Worm (Caenorhabditis elegans): ENCODE data around the gene Y97E10AL.1.

Y97E10AL.1 gene

ce11 chrV:7964429-7964828 lies 21.5 kb upstream of the Y97E10AL.1 start:
- TF ChIP-seq tab-1 (GFP tag; IDR thresholded peaks at IDR 0.05) (no peak), ref-1 (GFP tag; conservative IDR thresholded peaks at IDR 0.05) (no peak), med-1 (GFP tag; optimal IDR thresholded peaks at IDR 0.05; ENCODE audit: insufficient read depth) (no peak), ztf-23 (GFP tag; IDR thresholded peaks at IDR 0.05) (no peak), klf-2 (GFP tag; conservative IDR thresholded peaks at IDR 0.05) (no peak), flt-1 (GFP tag; IDR thresholded peaks at IDR 0.05) (no peak), cog-1 (tag; optimal IDR thresholded peaks at IDR 0.05) (no peak), ztf-29 (GFP tag; IDR thresholded peaks at IDR 0.05) (no peak), T22C8.4 (GFP tag; IDR thresholded peaks at IDR 0.05) (no peak)

DNA sequence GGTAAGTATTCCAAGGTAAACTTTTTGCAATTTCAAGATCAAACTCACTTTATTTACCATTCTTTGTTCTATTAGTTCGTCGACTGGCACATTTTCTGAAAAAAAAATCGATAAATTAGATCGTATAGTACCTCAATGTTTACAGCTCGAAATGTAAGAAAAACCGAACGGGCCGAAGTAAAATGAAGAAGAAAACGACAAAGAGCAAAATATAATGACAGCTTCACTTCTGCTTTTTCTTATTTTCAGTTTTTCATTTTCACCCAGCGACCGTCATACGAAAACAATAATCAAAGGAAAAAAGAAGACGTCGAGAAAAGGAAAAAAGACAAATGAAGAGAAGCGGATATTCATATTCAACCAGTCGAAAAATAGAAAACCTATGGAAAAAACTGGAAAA lies 16.9 kb upstream of the Y97E10AL.1 start, which contains the start of gene che-7:
TSS of gene che-7 (minus strand) at position 101 of the 400 bp plus-strand sequence.
- no peak for TF ChIP-seq med-1 (GFP tag; optimal IDR thresholded peaks at IDR 0.05; ENCODE audit: insufficient read depth)
- TF ChIP-seq T22C8.4 (GFP tag; IDR thresholded peaks at IDR 0.05) = peak; percentile 39; the same call in 1 of the 2 replicates
- no peak for TF ChIP-seq ztf-23 (GFP tag; IDR thresholded peaks at IDR 0.05)

ce11 chrV:7970519-7970918 lies 15.4 kb upstream of the Y97E10AL.1 start:
- no peak for TF ChIP-seq ztf-29 (GFP tag; IDR thresholded peaks at IDR 0.05)
- TF ChIP-seq ztf-23 (GFP tag; IDR thresholded peaks at IDR 0.05) = no peak
- no peak for TF ChIP-seq cog-1 (tag; optimal IDR thresholded peaks at IDR 0.05)
- TF ChIP-seq T22C8.4 (GFP tag; IDR thresholded peaks at IDR 0.05) = no peak
- TF ChIP-seq ref-1 (GFP tag; conservative IDR thresholded peaks at IDR 0.05) = no peak
- no peak for TF ChIP-seq med-1 (GFP tag; optimal IDR thresholded peaks at IDR 0.05; ENCODE audit: insufficient read depth)
- TF ChIP-seq tab-1 (GFP tag; IDR thresholded peaks at IDR 0.05) = no peak
- no peak for TF ChIP-seq flt-1 (GFP tag; IDR thresholded peaks at IDR 0.05)
- TF ChIP-seq klf-2 (GFP tag; conservative IDR thresholded peaks at IDR 0.05) = no peak

DNA sequence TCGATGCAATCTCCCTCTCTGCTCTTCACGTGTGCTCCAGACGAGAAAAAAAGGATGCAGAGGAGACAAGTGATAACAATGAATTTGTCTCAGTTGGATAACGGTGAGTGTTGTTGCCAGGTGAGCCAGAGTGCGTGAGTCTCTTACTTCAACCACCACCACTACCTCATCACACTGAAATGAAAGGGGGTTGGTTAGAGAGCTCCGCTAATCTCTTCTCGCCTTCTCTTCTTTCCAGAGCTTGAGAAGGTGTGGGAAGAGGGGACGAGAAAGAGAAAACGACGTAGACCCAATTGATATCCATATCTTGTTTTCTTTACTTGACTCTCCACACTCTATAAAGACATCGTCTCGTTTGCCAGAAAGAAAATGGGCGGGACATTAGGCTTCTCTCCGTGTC lies 14.6 kb upstream of the Y97E10AL.1 start:
- TF ChIP-seq ztf-29 (GFP tag; IDR thresholded peaks at IDR 0.05) (no peak), klf-2 (GFP tag; conservative IDR thresholded peaks at IDR 0.05) (no peak), ztf-23 (GFP tag; IDR thresholded peaks at IDR 0.05) (no peak), ref-1 (GFP tag; conservative IDR thresholded peaks at IDR 0.05) (no peak), cog-1 (tag; optimal IDR thresholded peaks at IDR 0.05) (no peak), tab-1 (GFP tag; IDR thresholded peaks at IDR 0.05) (no peak), flt-1 (GFP tag; IDR thresholded peaks at IDR 0.05) (no peak), T22C8.4 (GFP tag; IDR thresholded peaks at IDR 0.05) (no peak)

DNA sequence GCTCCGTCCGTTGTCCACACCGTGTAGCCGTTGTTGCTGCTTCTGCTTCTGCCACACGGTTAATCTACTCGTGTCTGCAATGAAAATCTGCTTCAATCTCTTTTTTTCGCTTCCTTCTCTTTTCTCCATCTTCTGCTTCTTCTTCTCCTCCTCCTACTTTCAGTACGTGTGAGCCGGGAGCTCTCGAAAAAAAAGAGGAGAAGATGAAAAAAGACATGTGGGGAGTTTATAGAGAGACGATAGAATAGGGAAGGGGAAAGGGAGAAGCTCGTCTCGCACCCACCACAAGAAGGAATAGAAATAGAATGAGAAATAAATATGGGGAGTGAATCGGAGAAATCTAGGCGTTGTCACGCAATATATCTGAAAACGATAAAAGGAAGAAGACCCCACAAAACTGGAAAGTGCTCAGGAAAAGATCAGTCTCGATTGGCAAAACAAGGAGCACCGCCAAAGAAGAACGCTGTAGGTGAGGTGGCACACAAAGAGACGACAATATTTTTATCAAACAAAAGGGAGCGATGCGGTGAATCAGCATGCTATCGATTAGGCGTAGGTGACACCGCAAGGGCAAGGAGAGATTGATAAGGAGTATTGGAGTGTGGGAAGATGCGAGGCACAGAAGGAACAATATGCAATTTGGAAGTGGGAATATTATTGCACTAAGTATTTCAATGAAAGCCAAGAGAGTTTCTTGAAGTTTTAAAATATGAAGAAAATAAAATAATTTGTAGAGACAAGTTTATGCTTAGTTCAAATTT lies 8.1 kb upstream of the Y97E10AL.1 start, which contains the start of gene let-413:
TSS of gene let-413 (minus strand) at position 76 of the 761 bp plus-strand sequence.
- TF ChIP-seq ztf-29 (GFP tag; IDR thresholded peaks at IDR 0.05) (no peak), klf-2 (GFP tag; conservative IDR thresholded peaks at IDR 0.05) (no peak), med-1 (GFP tag; optimal IDR thresholded peaks at IDR 0.05; ENCODE audit: insufficient read depth) (no peak), tab-1 (GFP tag; IDR thresholded peaks at IDR 0.05) (no peak), ztf-23 (GFP tag; IDR thresholded peaks at IDR 0.05) (no peak), flt-1 (GFP tag; IDR thresholded peaks at IDR 0.05) (no peak), T22C8.4 (GFP tag; IDR thresholded peaks at IDR 0.05) (no peak), ref-1 (GFP tag; conservative IDR thresholded peaks at IDR 0.05) (no peak), cog-1 (tag; optimal IDR thresholded peaks at IDR 0.05) (no peak)

DNA sequence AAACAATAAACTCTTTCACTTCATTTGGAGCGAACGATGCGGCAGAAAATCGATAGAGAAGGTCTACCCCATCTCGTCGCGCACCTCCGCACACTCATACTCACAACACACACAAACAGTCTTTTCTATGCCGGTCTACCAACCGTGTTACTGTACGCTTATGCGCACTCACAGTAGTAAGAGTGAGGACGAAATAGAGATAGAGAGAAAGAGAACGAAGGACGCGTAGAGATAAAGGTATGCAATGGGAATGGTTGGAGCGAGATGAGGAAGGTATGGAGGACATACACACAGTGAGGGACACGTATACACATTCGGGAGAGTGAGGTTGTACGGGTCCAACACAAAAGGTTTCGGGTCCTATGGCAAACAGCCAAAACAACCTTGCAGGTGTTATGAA lies 7.2 kb upstream of the Y97E10AL.1 start:
- TF ChIP-seq T22C8.4 (GFP tag; IDR thresholded peaks at IDR 0.05) (peak; percentile 55; the same call in 1 of the 2 replicates), cog-1 (tag; optimal IDR thresholded peaks at IDR 0.05) (peak; percentile 14), ztf-23 (GFP tag; IDR thresholded peaks at IDR 0.05) (0 out of 2 replicates have a peak, but pooled peaks have one; percentile 30), flt-1 (GFP tag; IDR thresholded peaks at IDR 0.05) (peak; percentile 24; the same call in 1 of the 2 replicates), ztf-29 (GFP tag; IDR thresholded peaks at IDR 0.05) (no peak), tab-1 (GFP tag; IDR thresholded peaks at IDR 0.05) (no peak)

DNA sequence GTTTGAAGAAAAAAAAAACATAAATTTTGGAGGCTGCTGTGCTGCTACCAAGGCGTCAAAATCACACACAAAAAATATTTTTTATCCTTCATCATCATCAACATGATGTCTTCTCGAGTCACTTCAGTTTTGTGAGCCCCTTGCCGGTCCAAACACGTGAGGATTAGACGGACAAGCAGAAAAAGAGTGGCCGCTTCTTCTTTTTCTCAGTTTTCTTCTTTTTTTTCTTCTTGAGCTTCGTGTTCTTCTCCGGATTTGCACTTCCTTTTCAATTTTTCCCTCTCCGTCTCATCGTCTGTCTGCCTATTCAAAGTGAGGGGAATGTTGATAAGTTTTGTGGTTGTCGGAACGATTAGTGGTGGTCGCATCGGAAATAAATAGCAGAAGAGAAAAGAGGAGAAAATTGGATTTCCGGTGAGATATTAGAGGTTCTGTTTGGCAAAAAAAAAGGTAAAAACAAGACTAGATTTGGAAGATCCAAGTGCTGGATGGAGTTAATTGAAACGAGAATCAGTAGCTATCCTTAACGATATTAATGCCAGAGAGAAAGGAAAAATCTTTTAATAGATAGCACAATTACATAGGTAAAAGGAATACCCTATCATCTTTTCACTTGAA lies 5.5 kb upstream of the Y97E10AL.1 start:
- TF ChIP-seq ref-1 (GFP tag; conservative IDR thresholded peaks at IDR 0.05) (no peak), cog-1 (tag; optimal IDR thresholded peaks at IDR 0.05) (no peak), ztf-23 (GFP tag; IDR thresholded peaks at IDR 0.05) (no peak), med-1 (GFP tag; optimal IDR thresholded peaks at IDR 0.05; ENCODE audit: insufficient read depth) (no peak), T22C8.4 (GFP tag; IDR thresholded peaks at IDR 0.05) (no peak), ztf-29 (GFP tag; IDR thresholded peaks at IDR 0.05) (no peak), tab-1 (GFP tag; IDR thresholded peaks at IDR 0.05) (no peak), klf-2 (GFP tag; conservative IDR thresholded peaks at IDR 0.05) (no peak), flt-1 (GFP tag; IDR thresholded peaks at IDR 0.05) (no peak)

DNA sequence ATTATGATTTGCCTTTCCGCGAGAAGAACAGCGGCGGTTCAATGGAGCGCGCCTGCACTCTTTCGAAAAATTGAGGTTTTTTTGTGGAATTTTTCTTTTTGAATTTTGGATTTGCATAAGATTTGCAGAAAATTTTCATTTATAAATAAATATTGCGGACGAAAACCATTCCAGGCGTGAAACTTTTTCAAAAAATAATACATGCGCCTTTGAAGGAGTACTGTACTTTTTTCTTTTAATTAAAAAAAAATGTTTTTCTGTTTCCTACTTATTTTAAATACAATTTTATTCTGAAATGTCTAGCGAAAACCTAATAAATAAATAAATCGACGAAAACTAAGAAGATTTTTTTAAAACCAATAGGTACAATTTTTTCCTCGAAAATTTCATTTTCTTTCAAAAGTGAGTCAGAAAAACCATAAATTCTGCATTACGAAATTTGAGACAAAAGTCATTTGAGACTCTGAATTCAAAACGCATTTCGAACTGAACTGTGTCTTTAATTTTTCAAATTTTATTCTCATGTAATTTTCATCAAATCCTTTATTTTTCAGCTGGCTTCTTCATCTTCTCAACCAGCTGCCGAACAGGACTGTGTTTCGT lies 4.9 kb upstream of the Y97E10AL.1 start, which contains the start of gene F26D11.1:
TSS of gene F26D11.1 (plus strand) at position 553 of the 603 bp plus-strand sequence.
- TF ChIP-seq med-1 (GFP tag; optimal IDR thresholded peaks at IDR 0.05; ENCODE audit: insufficient read depth) (no peak), tab-1 (GFP tag; IDR thresholded peaks at IDR 0.05) (no peak), T22C8.4 (GFP tag; IDR thresholded peaks at IDR 0.05) (no peak), ztf-29 (GFP tag; IDR thresholded peaks at IDR 0.05) (no peak), cog-1 (tag; optimal IDR thresholded peaks at IDR 0.05) (no peak), ztf-23 (GFP tag; IDR thresholded peaks at IDR 0.05) (no peak), ref-1 (GFP tag; conservative IDR thresholded peaks at IDR 0.05) (no peak), klf-2 (GFP tag; conservative IDR thresholded peaks at IDR 0.05) (no peak)

- TF ChIP-seq ztf-23 (GFP tag; IDR thresholded peaks at IDR 0.05) = no peak
- 0 out of 2 replicates have a peak, but pooled peaks have one; percentile 52 for TF ChIP-seq flt-1 (GFP tag; IDR thresholded peaks at IDR 0.05)
Observed at ce11 chrV:7983381-7984052, 2.4 kb upstream of the Y97E10AL.1 start, which contains the start of the genes natb-1 and abhd-12. Gene natb-1 (minus strand): TSS chrV:7983431. Gene abhd-12 (plus strand): TSS chrV:7983879.

All from whole organism, midembryonic.